Worm (Caenorhabditis elegans) whole organism, L2 larva: ENCODE results near the gene clec-47.
A peak's percentile ranks its signal among the peaks of the same experiment; 100 is the strongest.

ENCODE experiments used
- C34F6.9 ChIP-seq: fragments of 150-350 bp; optimal IDR thresholded peaks from 2 replicates; lab custom pipeline; 2014; ENCODE audit warnings: missing biosample characterization, missing genetic modification characterization
- F13H6.1 ChIP-seq: sonication (generic microtip); optimal IDR thresholded peaks from 2 replicates; lab custom pipeline; 2016; ENCODE audit warnings: missing genetic modification characterization, missing compliant biosample characterization
- R02D3.7 ChIP-seq: fragments of 150-350 bp; optimal IDR thresholded peaks from 2 replicates; lab custom pipeline; 2014; ENCODE audit warnings: missing biosample characterization, missing genetic modification characterization
- Y55F3AM.14 ChIP-seq: fragments of 200-800 bp; sonication (Bioruptor generic); optimal IDR thresholded peaks from 2 replicates; lab custom pipeline; 2018; ENCODE audit warnings: mild to moderate bottlenecking, missing genetic modification characterization, missing compliant biosample characterization
- ZK546.5 ChIP-seq: sonication (generic microtip); optimal IDR thresholded peaks from 2 replicates; lab custom pipeline; 2017; ENCODE audit warnings: missing biosample characterization, missing genetic modification characterization
- alr-1 ChIP-seq: fragments of 150-350 bp; optimal IDR thresholded peaks from 2 replicates; lab custom pipeline; 2014; ENCODE audit warnings: missing biosample characterization, missing genetic modification characterization
- aly-2 ChIP-seq: fragments of 150-350 bp; optimal IDR thresholded peaks from 2 replicates; lab custom pipeline; 2014; ENCODE audit warnings: missing biosample characterization, missing genetic modification characterization
- ama-1 ChIP-seq: fragments of 150-350 bp; optimal IDR thresholded peaks from 2 replicates; lab custom pipeline; 2018; ENCODE audit warnings: inconsistent platforms
- blmp-1 ChIP-seq: sonication (generic microtip); optimal IDR thresholded peaks from 2 replicates; lab custom pipeline; 2017; ENCODE audit warnings: missing genetic modification characterization, mild to moderate bottlenecking, missing compliant biosample characterization, antibody characterized with exemption, moderate library complexity; ENCODE audit not compliant: insufficient read depth
- ceh-16 ChIP-seq: fragments of 150-350 bp; optimal IDR thresholded peaks from 2 replicates; lab custom pipeline; 2014; ENCODE audit warnings: missing biosample characterization, missing genetic modification characterization
- ceh-82 ChIP-seq: fragments of 150-350 bp; optimal IDR thresholded peaks from 2 replicates; lab custom pipeline; 2014; ENCODE audit warnings: missing biosample characterization, missing genetic modification characterization
- crh-2 ChIP-seq: sonication (generic microtip); optimal IDR thresholded peaks from 2 replicates; lab custom pipeline; 2017; ENCODE audit warnings: missing biosample characterization, missing genetic modification characterization
- dmd-4 ChIP-seq: sonication (generic microtip); optimal IDR thresholded peaks from 2 replicates; lab custom pipeline; 2017; ENCODE audit warnings: missing biosample characterization, missing genetic modification characterization
- elt-1 ChIP-seq: fragments of 150-350 bp; optimal IDR thresholded peaks from 2 replicates; lab custom pipeline; 2014; ENCODE audit warnings: missing biosample characterization, missing genetic modification characterization
- elt-3 ChIP-seq: sonication (generic microtip); optimal IDR thresholded peaks from 2 replicates; lab custom pipeline; 2017; ENCODE audit warnings: missing biosample characterization, missing genetic modification characterization
- fos-1 ChIP-seq: fragments of 150-350 bp; optimal IDR thresholded peaks from 2 replicates; lab custom pipeline; 2014; ENCODE audit warnings: missing biosample characterization, missing genetic modification characterization
- gmeb-1 ChIP-seq: fragments of 150-350 bp; optimal IDR thresholded peaks from 2 replicates; lab custom pipeline; 2014; ENCODE audit warnings: missing biosample characterization, missing genetic modification characterization
- lin-11 ChIP-seq: fragments of 150-350 bp; sonication (generic microtip); optimal IDR thresholded peaks from 2 replicates; lab custom pipeline; 2014; ENCODE audit warnings: missing biosample characterization, missing genetic modification characterization, inconsistent platforms, mixed read lengths
- lin-13 ChIP-seq: fragments of 150-350 bp; optimal IDR thresholded peaks from 2 replicates; lab custom pipeline; 2014; ENCODE audit warnings: missing biosample characterization, missing genetic modification reagents, missing genetic modification characterization
- lin-39 ChIP-seq: fragments of 150-350 bp; optimal IDR thresholded peaks from 2 replicates; lab custom pipeline; 2014; ENCODE audit warnings: missing biosample characterization, missing genetic modification reagents, missing genetic modification characterization
- lsy-2 ChIP-seq, 2 experiments: fragments of 150-350 bp in 1 of 2; sonication (generic microtip) in 1 of 2; optimal IDR thresholded peaks; 2 replicates each; lab custom pipeline; 2014 to 2017; ENCODE audit warnings: missing biosample characterization in 2 of 2, missing genetic modification characterization in 2 of 2
- mab-5 ChIP-seq: fragments of 150-350 bp; optimal IDR thresholded peaks from 2 replicates; lab custom pipeline; 2014; ENCODE audit warnings: missing biosample characterization, missing genetic modification characterization
- mbf-1 ChIP-seq: sonication (generic microtip); optimal IDR thresholded peaks from 2 replicates; lab custom pipeline; 2017; ENCODE audit warnings: missing biosample characterization, missing genetic modification characterization
- mdl-1 ChIP-seq, 2 experiments: fragments of 150-350 bp in 1 of 2; sonication (generic microtip) in 1 of 2; optimal IDR thresholded peaks; 2 replicates each; lab custom pipeline; 2017; ENCODE audit warnings: missing biosample characterization in 2 of 2, missing genetic modification characterization in 2 of 2
- nhr-10 ChIP-seq: sonication (generic microtip); optimal IDR thresholded peaks from 2 replicates; lab custom pipeline; 2017; ENCODE audit warnings: missing biosample characterization, missing genetic modification characterization
- nhr-11 ChIP-seq: fragments of 150-350 bp; optimal IDR thresholded peaks from 2 replicates; lab custom pipeline; 2014; ENCODE audit warnings: missing biosample characterization, missing genetic modification characterization
- nhr-12 ChIP-seq: fragments of 150-350 bp; optimal IDR thresholded peaks from 2 replicates; lab custom pipeline; 2014; ENCODE audit warnings: missing biosample characterization, missing genetic modification characterization
- nhr-129 ChIP-seq: fragments of 150-350 bp; optimal IDR thresholded peaks from 2 replicates; lab custom pipeline; 2014; ENCODE audit warnings: missing biosample characterization, missing genetic modification characterization
- nhr-21 ChIP-seq: fragments of 150-350 bp; optimal IDR thresholded peaks from 2 replicates; lab custom pipeline; 2014; ENCODE audit warnings: missing biosample characterization, missing genetic modification characterization
- nhr-23 ChIP-seq: fragments of 150-350 bp; optimal IDR thresholded peaks from 2 replicates; lab custom pipeline; 2014; ENCODE audit warnings: missing biosample characterization, missing genetic modification reagents, missing genetic modification characterization
- nhr-237 ChIP-seq: fragments of 150-350 bp; optimal IDR thresholded peaks from 2 replicates; lab custom pipeline; 2014; ENCODE audit warnings: missing biosample characterization, missing genetic modification characterization
- nhr-25 ChIP-seq: fragments of 150-350 bp; sonication (generic microtip); optimal IDR thresholded peaks from 3 replicates; lab custom pipeline; 2014; ENCODE audit warnings: missing biosample characterization, missing genetic modification characterization
- nhr-6 ChIP-seq: fragments of 150-350 bp; optimal IDR thresholded peaks from 2 replicates; lab custom pipeline; 2014; ENCODE audit warnings: missing biosample characterization, missing genetic modification characterization
- nhr-77 ChIP-seq: fragments of 150-350 bp; optimal IDR thresholded peaks from 2 replicates; lab custom pipeline; 2014; ENCODE audit warnings: missing biosample characterization, missing genetic modification characterization
- peb-1 ChIP-seq: fragments of 150-350 bp; optimal IDR thresholded peaks from 2 replicates; lab custom pipeline; 2014; ENCODE audit warnings: missing biosample characterization, missing genetic modification characterization
- sem-4 ChIP-seq: fragments of 150-350 bp; optimal IDR thresholded peaks from 2 replicates; lab custom pipeline; 2014; ENCODE audit warnings: missing biosample characterization, missing genetic modification reagents, missing genetic modification characterization
- skn-1 ChIP-seq: sonication (generic microtip); optimal IDR thresholded peaks from 2 replicates; lab custom pipeline; 2017; ENCODE audit warnings: missing biosample characterization, missing genetic modification characterization
- sma-3 ChIP-seq: sonication (generic microtip); optimal IDR thresholded peaks from 2 replicates; lab custom pipeline; 2016; ENCODE audit warnings: missing genetic modification reagents, missing genetic modification characterization, missing compliant biosample characterization
- sma-9 ChIP-seq, 2 experiments: fragments of 150-350 bp in 1 of 2; sonication (generic microtip) in 1 of 2; optimal IDR thresholded peaks; 2 replicates each; lab custom pipeline; 2014 to 2016; ENCODE audit warnings: missing genetic modification characterization in 2 of 2, mild to moderate bottlenecking in 1 of 2, missing biosample characterization in 1 of 2, missing compliant biosample characterization in 1 of 2, missing genetic modification reagents in 1 of 2, moderate library complexity in 1 of 2
- snpc-4 ChIP-seq: fragments of 150-350 bp; optimal IDR thresholded peaks from 2 replicates; lab custom pipeline; 2014; ENCODE audit warnings: missing biosample characterization, missing genetic modification characterization
- unc-39 ChIP-seq: fragments of 150-350 bp; optimal IDR thresholded peaks from 2 replicates; lab custom pipeline; 2014; ENCODE audit warnings: missing biosample characterization, missing genetic modification characterization
- unc-55 ChIP-seq: fragments of 150-350 bp; sonication (generic microtip); optimal IDR thresholded peaks from 3 replicates; lab custom pipeline; 2014; ENCODE audit warnings: missing biosample characterization, missing genetic modification reagents, missing genetic modification characterization
- unc-62 ChIP-seq: fragments of 150-350 bp; optimal IDR thresholded peaks from 2 replicates; lab custom pipeline; 2014; ENCODE audit warnings: missing biosample characterization, missing genetic modification reagents, missing genetic modification characterization
- zag-1 ChIP-seq: fragments of 150-350 bp; optimal IDR thresholded peaks from 2 replicates; lab custom pipeline; 2014; ENCODE audit warnings: missing biosample characterization, missing genetic modification characterization
- ztf-1 ChIP-seq: fragments of 200-800 bp; sonication (Bioruptor generic); conservative IDR thresholded peaks from 2 replicates; pipeline ENCODE4 v1.3.6; 2022; ENCODE audit warnings: missing genetic modification characterization, missing compliant biosample characterization
- ztf-11 ChIP-seq: sonication (generic microtip); optimal IDR thresholded peaks from 2 replicates; lab custom pipeline; 2017; ENCODE audit warnings: missing biosample characterization, missing genetic modification characterization
- ztf-4 ChIP-seq: fragments of 150-350 bp; optimal IDR thresholded peaks from 2 replicates; lab custom pipeline; 2014; ENCODE audit warnings: missing biosample characterization, missing genetic modification characterization

Gene clec-47

DNA sequence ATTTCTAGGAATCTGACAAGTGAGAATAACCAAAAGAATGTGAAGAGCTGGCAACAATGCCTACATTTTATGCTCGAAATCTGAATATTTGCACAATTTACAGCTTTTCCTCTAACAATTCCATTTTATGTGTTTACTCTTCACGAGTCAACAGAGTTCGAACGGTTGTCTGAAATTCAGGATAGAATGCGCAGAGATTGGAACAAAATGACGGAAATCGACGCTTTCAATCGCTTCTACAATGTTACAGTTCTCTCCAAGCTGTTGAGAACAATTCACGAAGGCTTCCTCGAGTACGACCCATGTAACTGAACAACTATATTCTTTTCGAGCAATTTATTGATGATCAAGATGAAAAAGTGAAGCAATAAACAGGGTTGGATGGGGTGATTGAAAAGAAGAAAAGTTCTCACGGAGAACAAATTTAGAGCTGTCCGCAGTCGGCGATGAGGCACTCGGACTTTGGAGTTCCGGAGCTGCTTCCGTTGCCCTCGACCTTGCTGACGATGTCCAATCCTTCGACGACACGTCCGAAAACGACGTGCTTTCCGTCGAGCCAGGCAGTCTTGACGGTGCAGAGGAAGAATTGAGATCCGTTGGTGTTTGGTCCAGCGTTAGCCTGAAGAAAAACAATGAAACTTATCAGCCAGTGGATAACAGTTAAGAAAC is 10.8 kb downstream of the clec-47 start, which contains the start of gene Y75B12B.3:
Gene Y75B12B.3 (minus strand): TSS at position 21 of the 669 bp plus-strand sequence.
- TF ChIP-seq nhr-129 (tag; lab: Kevin White, UChicago) = no peak
- TF ChIP-seq zag-1 (tag; lab: Kevin White, UChicago) = no peak
- TF ChIP-seq C34F6.9 (tag; lab: Kevin White, UChicago) = no peak
- no peak for TF ChIP-seq lin-39 (tag; lab: Kevin White, UChicago)
- TF ChIP-seq fos-1 (tag; lab: Kevin White, UChicago) = no peak
- peak; percentile 75 for TF ChIP-seq ama-1 (lab: Kevin White, UChicago)
- TF ChIP-seq skn-1 (tag; lab: Kevin White, UChicago) = no peak
- TF ChIP-seq lsy-2 (tag; optimal IDR thresholded peaks at IDR 0.05; lab: Kevin White, UChicago) = peak in 1 of 2 experiments; percentile 29
- TF ChIP-seq ztf-11 = no peak

DNA sequence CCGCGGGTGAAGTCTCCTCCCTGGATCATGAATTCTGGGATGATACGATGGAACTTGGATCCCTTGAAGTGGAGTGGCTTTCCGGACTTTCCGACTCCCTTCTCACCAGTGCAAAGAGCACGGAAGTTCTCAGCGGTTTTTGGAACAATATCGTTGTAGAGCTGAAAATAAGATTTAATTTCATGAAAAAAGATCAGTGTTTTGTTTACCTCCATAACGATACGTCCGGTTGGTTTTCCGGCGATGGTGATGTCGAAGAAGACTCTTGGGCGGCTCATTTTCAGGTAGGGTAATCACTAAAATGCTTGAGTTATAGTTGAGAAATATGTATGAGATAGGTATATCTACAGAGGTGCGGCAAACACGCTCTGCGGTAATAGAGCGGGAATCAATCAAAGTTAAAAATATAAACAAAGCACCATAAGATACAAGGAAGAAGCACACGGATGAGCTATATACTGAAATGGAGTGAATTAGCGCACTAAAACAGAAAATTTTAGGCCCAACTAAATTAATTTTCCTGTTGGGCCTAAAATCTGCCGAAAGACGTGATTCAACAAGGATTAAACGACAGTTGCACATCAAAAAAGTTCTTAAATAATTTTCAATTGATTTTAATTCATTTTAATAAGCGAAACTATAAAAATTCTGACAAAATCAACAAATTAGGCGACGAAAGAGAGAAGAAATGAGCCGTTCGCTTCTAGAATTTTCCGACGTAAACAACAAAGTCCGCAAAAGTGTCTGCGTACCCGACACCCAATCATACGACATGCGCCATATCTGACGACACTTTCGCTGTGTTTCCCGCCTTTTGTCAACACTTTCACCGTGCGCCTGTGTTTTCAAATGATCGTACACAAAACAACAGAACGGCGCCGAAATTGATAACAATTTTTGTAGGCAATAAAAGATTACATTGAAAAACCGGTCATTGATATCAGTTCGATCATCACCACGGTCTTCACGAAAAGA is 11.8 kb downstream of the clec-47 start, which contains the start of the genes cyn-7 and bath-36:
Gene cyn-7 (minus strand): TSS at position 296 of the 975 bp plus-strand sequence.
Gene bath-36 (plus strand): TSS at position 806 of the 975 bp plus-strand sequence.
- TF ChIP-seq nhr-23 (tag; lab: Kevin White, UChicago) = no peak
- no peak for TF ChIP-seq nhr-6 (tag; lab: Kevin White, UChicago)
- no peak for TF ChIP-seq lin-11
- TF ChIP-seq ztf-4 (tag; lab: Kevin White, UChicago) = peak; percentile 34
- peak; percentile 61 for TF ChIP-seq nhr-21 (tag; lab: Kevin White, UChicago)
- peak; percentile 71 to 87 for TF ChIP-seq lsy-2 (tag; optimal IDR thresholded peaks at IDR 0.05; lab: Kevin White, UChicago)
- peak; percentile 70 for TF ChIP-seq lin-13 (GFP tag; lab: Kevin White, UChicago)
- TF ChIP-seq snpc-4 = peak; percentile 28
- no peak for TF ChIP-seq unc-62 (GFP tag; lab: Kevin White, UChicago)
- TF ChIP-seq ama-1 (lab: Kevin White, UChicago) = no peak
- TF ChIP-seq elt-1 (tag; lab: Kevin White, UChicago) = no peak
- TF ChIP-seq mdl-1 (tag; optimal IDR thresholded peaks at IDR 0.05; lab: Kevin White, UChicago) = peak in 1 of 2 experiments; percentile 18
- no peak for TF ChIP-seq lin-39 (tag; lab: Kevin White, UChicago)
- TF ChIP-seq Y55F3AM.14 (GFP tag; lab: Kevin White, UChicago) = no peak
- peak; percentile 86 for TF ChIP-seq blmp-1
- no peak for TF ChIP-seq ZK546.5 (tag; lab: Kevin White, UChicago)
- peak; percentile 9 for TF ChIP-seq R02D3.7
- TF ChIP-seq elt-3 = no peak
- peak; percentile 82 for TF ChIP-seq crh-2 (tag; lab: Kevin White, UChicago)
- TF ChIP-seq alr-1 (tag; lab: Kevin White, UChicago) = no peak
- peak; percentile 72 for TF ChIP-seq sma-9 (GFP tag; optimal IDR thresholded peaks at IDR 0.05; lab: Kevin White, UChicago)
- TF ChIP-seq sma-9 (tag; optimal IDR thresholded peaks at IDR 0.05; lab: Kevin White, UChicago) = no peak
- TF ChIP-seq nhr-25 = peak; percentile 75
- no peak for TF ChIP-seq nhr-11 (tag; lab: Kevin White, UChicago)
- no peak for TF ChIP-seq nhr-10 (tag; lab: Kevin White, UChicago)
- peak; percentile 67 for TF ChIP-seq unc-55 (GFP tag; lab: Kevin White, UChicago)
- no peak for TF ChIP-seq zag-1 (tag; lab: Kevin White, UChicago)
- peak; percentile 71 for TF ChIP-seq nhr-129 (tag; lab: Kevin White, UChicago)
- TF ChIP-seq fos-1 (tag; lab: Kevin White, UChicago) = peak; percentile 89
- no peak for TF ChIP-seq ceh-82 (tag; lab: Kevin White, UChicago)
- TF ChIP-seq sma-3 (GFP tag; lab: Kevin White, UChicago) = peak; percentile 88
- TF ChIP-seq aly-2 (tag; lab: Kevin White, UChicago) = no peak
- TF ChIP-seq C34F6.9 (tag; lab: Kevin White, UChicago) = peak; percentile 86
- no peak for TF ChIP-seq unc-39 (tag; lab: Kevin White, UChicago)
- no peak for TF ChIP-seq dmd-4 (tag; lab: Kevin White, UChicago)
- TF ChIP-seq gmeb-1 (tag; lab: Kevin White, UChicago) = peak; percentile 86
- TF ChIP-seq mbf-1 (tag; lab: Kevin White, UChicago) = no peak
- TF ChIP-seq mab-5 = peak; percentile 3
- TF ChIP-seq nhr-12 (tag; lab: Kevin White, UChicago) = no peak
- TF ChIP-seq ceh-16 (tag; lab: Kevin White, UChicago) = no peak
- no peak for TF ChIP-seq ztf-1
- TF ChIP-seq nhr-77 (tag; lab: Kevin White, UChicago) = no peak
- TF ChIP-seq skn-1 (tag; lab: Kevin White, UChicago) = no peak
- TF ChIP-seq F13H6.1 (tag; lab: Kevin White, UChicago) = peak; percentile 78
- TF ChIP-seq peb-1 = no peak
- no peak for TF ChIP-seq nhr-237
- no peak for TF ChIP-seq ztf-11
- peak; percentile 24 for TF ChIP-seq sem-4 (tag; lab: Kevin White, UChicago)
